Fruit fly (Drosophila melanogaster): ENCODE data around the gene CG34012.

The CG34012 gene

dm6 chr3L:11061200-11061599 is 48.1 kb downstream of the CG34012 start, which contains the start of the genes CG6321 and Blos2 (continued):
- TF ChIP-seq CG3163 (GFP tag; optimal IDR thresholded peaks at IDR 0.05) (no peak), Xrp1 (GFP tag; IDR thresholded peaks at IDR 0.05) (peak; percentile 91), CHES-1-like (GFP tag; optimal IDR thresholded peaks at IDR 0.05) (peak; percentile 11), insv (GFP tag; optimal IDR thresholded peaks at IDR 0.05) (no peak), CG1024 (GFP tag; IDR thresholded peaks at IDR 0.05) (0 out of 2 replicates have a peak, but pooled peaks have one; percentile 6), pros (GFP tag; optimal IDR thresholded peaks at IDR 0.05) (no peak), phol (tag; optimal IDR thresholded peaks at IDR 0.05) (peak; percentile 81), CG18011 (GFP tag; optimal IDR thresholded peaks at IDR 0.05) (peak; percentile 17), BtbVII (GFP tag; optimal IDR thresholded peaks at IDR 0.05) (peak; percentile 71), CG17612 (GFP tag; IDR thresholded peaks at IDR 0.05) (0 out of 2 replicates have a peak, but pooled peaks have one; percentile 34), Hr3 (GFP tag; optimal IDR thresholded peaks at IDR 0.05) (peak; percentile 69), Fer1 (GFP tag; optimal IDR thresholded peaks at IDR 0.05) (peak; percentile 87), Max (GFP tag; optimal IDR thresholded peaks at IDR 0.05) (peak; percentile 67), CG42726 (GFP tag; IDR thresholded peaks at IDR 0.05; ENCODE audit: partially characterized antibody) (no peak), Neu2 (GFP tag; optimal IDR thresholded peaks at IDR 0.05; ENCODE audit: borderline replicate concordance) (no peak), CG6254 (GFP tag; optimal IDR thresholded peaks at IDR 0.05) (peak; percentile 23), YL-1 (GFP tag; optimal IDR thresholded peaks at IDR 0.05) (peak; percentile 21), Hey (tag; optimal IDR thresholded peaks at IDR 0.05) (no peak), bab2 (GFP tag; optimal IDR thresholded peaks at IDR 0.05) (peak; percentile 61), fd3F (GFP tag; optimal IDR thresholded peaks at IDR 0.05) (peak; percentile 64), CG10959 (GFP tag; IDR thresholded peaks at IDR 0.05) (peak; percentile 27; the same call in 1 of the 2 replicates), CG7357 (GFP tag; IDR thresholded peaks at IDR 0.05) (peak; percentile 45; the same call in 1 of the 3 replicates), CG12769 (tag; optimal IDR thresholded peaks at IDR 0.05) (peak; percentile 79), Dll (GFP tag; IDR thresholded peaks at IDR 0.05; ENCODE audit: partially characterized antibody) (no peak), wek (GFP tag; optimal IDR thresholded peaks at IDR 0.05) (peak; percentile 33), CG6813 (GFP tag; optimal IDR thresholded peaks at IDR 0.05) (peak; percentile 26), CG2202 (tag; optimal IDR thresholded peaks at IDR 0.05) (peak; percentile 32), Sox102F (GFP tag; optimal IDR thresholded peaks at IDR 0.05) (peak; percentile 78), tap (tag; optimal IDR thresholded peaks at IDR 0.05) (peak; percentile 84), eyg (GFP tag; optimal IDR thresholded peaks at IDR 0.05) (no peak), btn (GFP tag; optimal IDR thresholded peaks at IDR 0.05) (no peak), CG17829 (tag; optimal IDR thresholded peaks at IDR 0.05) (peak; percentile 82), CG2678 (tag; optimal IDR thresholded peaks at IDR 0.05) (peak; percentile 89), CG11504 (tag; optimal IDR thresholded peaks at IDR 0.05) (peak; percentile 86), CG10274 (GFP tag; optimal IDR thresholded peaks at IDR 0.05) (peak; percentile 24), CG9797 (GFP tag; optimal IDR thresholded peaks at IDR 0.05) (no peak), CG34224 (GFP tag; IDR thresholded peaks at IDR 0.05; ENCODE audit: partially characterized antibody) (no peak), sisA (GFP tag; IDR thresholded peaks at IDR 0.05) (peak; percentile 54), Nf-YB (GFP tag; optimal IDR thresholded peaks at IDR 0.05) (peak; percentile 62), CG5245 (GFP tag; optimal IDR thresholded peaks at IDR 0.05) (peak; percentile 39), ci (GFP tag; IDR thresholded peaks at IDR 0.05) (peak; percentile 57; the same call in 2 of the 3 replicates), CG10366 (GFP tag; IDR thresholded peaks at IDR 0.05) (peak; percentile 46)
